Worm (Caenorhabditis elegans): ENCODE measurements around the gene sdz-28.

sdz-28 gene

DNA sequence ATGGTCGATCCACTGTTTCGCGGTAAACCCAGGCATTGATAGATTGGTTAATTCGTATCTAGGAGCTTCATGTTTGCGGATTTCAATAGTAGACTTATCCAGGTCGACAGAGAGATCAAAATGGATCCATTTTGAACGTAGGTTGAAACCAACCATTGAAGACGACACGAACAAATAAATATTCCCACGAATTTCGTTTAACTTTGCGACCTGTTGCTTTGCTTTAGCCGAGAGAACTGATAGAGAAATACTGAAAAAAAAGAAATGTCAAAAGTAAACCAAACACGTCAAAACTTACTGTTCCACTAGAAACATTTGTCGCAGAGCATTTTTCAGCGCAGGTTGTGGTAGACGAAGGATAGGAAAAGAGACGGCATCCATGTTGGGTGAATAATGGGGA is 37.5 kb downstream of the sdz-28 start, which contains the start of gene fbxb-38:
Gene fbxb-38 (minus strand): TSS at position 390 of the 400 bp plus-strand sequence.
- TF ChIP-seq fkh-10 (GFP tag; optimal IDR thresholded peaks at IDR 0.05), result no peak
- no peak for TF ChIP-seq jun-1 (tag; optimal IDR thresholded peaks at IDR 0.05)
- no peak for TF ChIP-seq lin-39 (tag; optimal IDR thresholded peaks at IDR 0.05)
- TF ChIP-seq skn-1 (tag; optimal IDR thresholded peaks at IDR 0.05), result no peak
- TF ChIP-seq nhr-76 (tag; optimal IDR thresholded peaks at IDR 0.05), result no peak
- no peak for TF ChIP-seq ceh-9 (tag; optimal IDR thresholded peaks at IDR 0.05)
- TF ChIP-seq ztf-4 (tag; optimal IDR thresholded peaks at IDR 0.05), result no peak
- TF ChIP-seq zag-1 (tag; optimal IDR thresholded peaks at IDR 0.05), result no peak
- TF ChIP-seq fos-1 (tag; optimal IDR thresholded peaks at IDR 0.05), result no peak
- TF ChIP-seq nhr-11 (tag; optimal IDR thresholded peaks at IDR 0.05), result no peak
- no peak for TF ChIP-seq nhr-23 (tag; optimal IDR thresholded peaks at IDR 0.05)
- TF ChIP-seq pqm-1 (tag; optimal IDR thresholded peaks at IDR 0.05), result no peak
- no peak for TF ChIP-seq unc-39 (tag; optimal IDR thresholded peaks at IDR 0.05)

DNA sequence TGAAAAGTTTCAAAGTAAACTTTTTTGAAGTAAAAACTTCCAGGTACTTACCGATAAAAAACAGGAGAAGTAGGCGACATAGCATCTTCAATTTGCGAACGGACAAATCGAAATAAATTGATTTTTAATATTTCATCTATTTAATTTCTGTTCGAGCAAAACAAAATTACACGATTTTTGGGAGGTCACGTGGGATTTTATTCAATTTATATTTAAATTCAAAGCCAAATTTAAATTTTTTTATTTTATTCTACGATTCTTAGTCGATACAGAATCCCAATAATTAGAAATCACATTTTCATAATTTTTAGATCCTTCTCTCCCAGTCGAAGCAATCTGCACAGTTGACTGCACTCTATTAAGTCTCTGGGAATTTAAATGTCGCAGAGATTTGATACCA is 39.2 kb downstream of the sdz-28 start, which contains the start of gene C33C12.12:
Gene C33C12.12 (minus strand): TSS at position 101 of the 400 bp plus-strand sequence.
- no peak for TF ChIP-seq nhr-12 (tag; optimal IDR thresholded peaks at IDR 0.05)
- no peak for TF ChIP-seq elt-2 (tag; optimal IDR thresholded peaks at IDR 0.05)
- TF ChIP-seq fkh-2 (tag; optimal IDR thresholded peaks at IDR 0.05), result no peak
- no peak for TF ChIP-seq nfya-1 (tag; optimal IDR thresholded peaks at IDR 0.05; ENCODE audit: insufficient read depth)
- TF ChIP-seq hmg-11 (tag; optimal IDR thresholded peaks at IDR 0.05), result no peak
- TF ChIP-seq snpc-4 (tag; optimal IDR thresholded peaks at IDR 0.05), result no peak
- TF ChIP-seq egl-27 (tag; optimal IDR thresholded peaks at IDR 0.05), result no peak
- no peak for TF ChIP-seq ama-1 (optimal IDR thresholded peaks at IDR 0.05)
- TF ChIP-seq unc-39 (tag; optimal IDR thresholded peaks at IDR 0.05), result no peak
- no peak for TF ChIP-seq ceh-82 (tag; optimal IDR thresholded peaks at IDR 0.05)
- TF ChIP-seq nhr-25 (tag; optimal IDR thresholded peaks at IDR 0.05), result no peak

DNA sequence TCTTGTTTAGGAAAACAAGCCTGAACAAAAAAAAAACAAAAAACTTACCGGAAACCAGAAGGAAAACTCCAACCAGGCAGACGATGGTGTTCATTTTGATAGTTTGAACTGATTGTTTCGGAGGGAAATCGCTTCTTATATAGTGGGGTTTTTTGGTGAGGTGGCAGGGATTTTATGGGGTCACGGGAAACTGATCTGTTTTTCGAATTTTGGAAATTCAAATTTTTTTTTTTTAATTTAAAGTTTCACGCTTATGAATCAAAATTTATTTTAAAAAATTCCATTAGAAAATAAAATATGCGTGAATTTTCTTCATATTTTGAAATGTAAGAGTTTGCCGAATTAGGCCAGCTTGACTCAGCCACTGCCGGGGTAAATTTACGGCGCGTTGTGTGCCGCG is 44.5 kb downstream of the sdz-28 start, which contains the start of gene C33C12.7:
Gene C33C12.7 (minus strand): TSS at position 101 of the 400 bp plus-strand sequence.
- TF ChIP-seq ceh-9 (tag; optimal IDR thresholded peaks at IDR 0.05) (no peak), pqm-1 (tag; optimal IDR thresholded peaks at IDR 0.05) (no peak), pha-4 (tag; optimal IDR thresholded peaks at IDR 0.05) (no peak), fos-1 (tag; optimal IDR thresholded peaks at IDR 0.05) (no peak), ztf-4 (tag; optimal IDR thresholded peaks at IDR 0.05) (no peak), R02D3.7 (tag; optimal IDR thresholded peaks at IDR 0.05) (no peak), unc-39 (tag; optimal IDR thresholded peaks at IDR 0.05) (no peak), skn-1 (tag; optimal IDR thresholded peaks at IDR 0.05) (no peak), elt-1 (tag; optimal IDR thresholded peaks at IDR 0.05) (no peak), mml-1 (tag; optimal IDR thresholded peaks at IDR 0.05) (no peak)

DNA sequence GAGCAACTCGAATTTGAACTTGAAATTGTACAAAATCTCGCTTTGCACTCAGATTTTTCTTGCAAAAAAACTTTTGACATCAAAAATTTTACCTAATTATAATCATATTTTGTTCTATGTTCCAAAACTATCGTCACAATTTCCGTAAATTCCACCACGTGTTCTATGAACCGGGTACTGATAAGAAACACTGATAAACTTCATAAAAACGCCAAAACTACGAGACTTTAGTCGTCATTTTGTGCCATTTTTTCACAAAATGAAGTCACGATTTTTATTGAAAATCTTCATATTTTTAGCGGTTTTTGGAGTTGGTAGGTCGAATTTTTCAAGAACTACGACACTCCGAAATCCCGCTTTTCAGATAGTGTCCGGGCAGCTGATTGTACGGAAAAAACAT is 45.8 kb downstream of the sdz-28 start, which contains the start of gene gba-1:
Gene gba-1 (plus strand): TSS at position 54 of the 400 bp plus-strand sequence.
- no peak for TF ChIP-seq fkh-2 (tag; optimal IDR thresholded peaks at IDR 0.05)
- TF ChIP-seq tbx-2 (tag; optimal IDR thresholded peaks at IDR 0.05), result no peak
- TF ChIP-seq mdl-1 (tag; optimal IDR thresholded peaks at IDR 0.05), result no peak
- peak; percentile 19 for TF ChIP-seq pha-4 (tag; optimal IDR thresholded peaks at IDR 0.05)
- no peak for TF ChIP-seq ceh-16 (tag; optimal IDR thresholded peaks at IDR 0.05)
- TF ChIP-seq lin-39 (tag; optimal IDR thresholded peaks at IDR 0.05), result no peak
- TF ChIP-seq nhr-43 (tag; optimal IDR thresholded peaks at IDR 0.05; ENCODE audit: poor library complexity, severe bottlenecking), result no peak
- TF ChIP-seq snpc-4 (tag; optimal IDR thresholded peaks at IDR 0.05), result no peak
- no peak for TF ChIP-seq fkh-10 (GFP tag; optimal IDR thresholded peaks at IDR 0.05)
- no peak for TF ChIP-seq R02D3.7 (tag; optimal IDR thresholded peaks at IDR 0.05)
- no peak for TF ChIP-seq nhr-28 (tag; optimal IDR thresholded peaks at IDR 0.05)
- no peak for TF ChIP-seq egl-27 (tag; optimal IDR thresholded peaks at IDR 0.05)
- peak; percentile 79 for TF ChIP-seq elt-2 (tag; optimal IDR thresholded peaks at IDR 0.05)
- peak; percentile 57 for TF ChIP-seq pqm-1 (tag; optimal IDR thresholded peaks at IDR 0.05)

DNA sequence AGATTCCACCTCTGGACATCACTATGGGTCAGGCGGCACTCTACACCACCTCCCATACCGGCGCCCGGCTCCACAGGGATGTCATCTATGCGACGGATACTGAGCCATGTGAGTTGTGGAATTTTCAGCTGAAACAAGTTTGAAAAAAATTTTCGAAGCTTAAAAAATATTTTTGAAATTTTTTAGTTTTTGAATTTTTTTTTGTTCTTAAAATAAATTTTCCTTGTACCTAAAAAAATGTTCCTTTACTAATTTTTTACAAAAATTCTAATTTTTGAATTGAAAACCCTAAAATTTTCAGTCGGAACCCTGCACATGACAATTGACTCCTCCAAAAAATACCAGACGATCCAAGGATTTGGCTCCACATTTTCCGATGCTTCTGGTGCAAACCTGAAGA is 46.9 kb downstream of the sdz-28 start:
- TF ChIP-seq tbx-2 (tag; optimal IDR thresholded peaks at IDR 0.05), result no peak
- no peak for TF ChIP-seq jun-1 (tag; optimal IDR thresholded peaks at IDR 0.05)
- TF ChIP-seq mdl-1 (tag; optimal IDR thresholded peaks at IDR 0.05), result no peak
- TF ChIP-seq ceh-16 (tag; optimal IDR thresholded peaks at IDR 0.05), result no peak
- no peak for TF ChIP-seq unc-62 (GFP tag; optimal IDR thresholded peaks at IDR 0.05)
- no peak for TF ChIP-seq nfya-1 (tag; optimal IDR thresholded peaks at IDR 0.05; ENCODE audit: insufficient read depth)
- no peak for TF ChIP-seq elt-1 (tag; optimal IDR thresholded peaks at IDR 0.05)
- no peak for TF ChIP-seq fos-1 (tag; optimal IDR thresholded peaks at IDR 0.05)
- TF ChIP-seq egl-27 (tag; optimal IDR thresholded peaks at IDR 0.05), result no peak

All from whole organism, L3 larva.